Fruit fly (Drosophila melanogaster): ENCODE data around the gene CG5096.

CG5096 gene

DNA sequence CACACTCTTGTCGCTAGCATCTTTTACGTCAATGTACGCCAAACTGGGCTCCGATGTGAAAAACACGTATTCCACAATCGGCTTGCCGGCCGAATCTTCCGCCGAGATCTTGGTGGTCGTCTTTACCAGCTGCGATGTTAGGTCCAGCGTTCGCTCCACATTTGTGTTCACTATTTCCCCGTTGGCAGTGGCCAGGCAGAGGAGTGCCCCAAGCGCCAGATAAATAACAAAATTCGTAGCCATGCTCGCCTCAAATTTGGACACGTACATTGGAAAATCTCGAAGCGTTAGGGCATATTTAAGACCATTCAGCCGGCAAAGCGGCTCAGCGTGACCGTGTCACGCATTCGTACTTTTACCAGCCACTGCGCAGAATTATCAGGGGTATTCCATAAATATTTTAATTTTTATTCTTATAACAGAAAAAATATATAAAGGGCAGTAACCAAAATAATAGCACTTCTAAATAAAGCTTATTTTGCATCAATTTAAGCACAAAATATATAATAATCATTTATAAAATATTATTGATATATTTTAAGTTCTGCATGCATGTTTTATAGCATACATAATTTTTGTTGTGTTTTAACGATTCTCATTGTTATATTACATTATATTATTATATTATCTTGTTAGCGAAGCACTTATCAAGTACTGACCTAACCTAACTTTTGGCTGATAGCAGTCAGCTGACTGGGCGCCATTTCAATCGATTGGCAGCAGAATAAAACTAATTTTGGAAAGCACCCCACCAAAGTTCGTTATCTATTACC is 6.4 kb upstream of the CG5096 start, which contains the start of the genes CG33303 and dpr19:
TSS of gene CG33303 (minus strand) at position 294 of the 773 bp plus-strand sequence.
TSS of gene dpr19 (plus strand) at position 705 of the 773 bp plus-strand sequence.
- TF ChIP-seq CG9948 (tag; optimal IDR thresholded peaks at IDR 0.05) (peak; percentile 44), CG8301 (tag; optimal IDR thresholded peaks at IDR 0.05) (peak; percentile 44), CG10348 (GFP tag; IDR thresholded peaks at IDR 0.05) (no peak), CG14655 (GFP tag; optimal IDR thresholded peaks at IDR 0.05) (no peak), CG8159 (tag; optimal IDR thresholded peaks at IDR 0.05) (peak; percentile 56), CG12605 (GFP tag; IDR thresholded peaks at IDR 0.05) (no peak), fd96Ca (GFP tag; IDR thresholded peaks at IDR 0.05) (no peak), rn (GFP tag; IDR thresholded peaks at IDR 0.05) (no peak), Ets98B (GFP tag; IDR thresholded peaks at IDR 0.05) (peak; percentile 50; the same call in 1 of the 2 replicates), CG13204 (GFP tag; optimal IDR thresholded peaks at IDR 0.05) (no peak), CG4496 (GFP tag; IDR thresholded peaks at IDR 0.05) (peak; percentile 44; the same call in 1 of the 3 replicates), Pif1A (GFP tag; optimal IDR thresholded peaks at IDR 0.05) (no peak), D1 (tag; optimal IDR thresholded peaks at IDR 0.05) (peak; percentile 70), CG32121 (GFP tag; IDR thresholded peaks at IDR 0.05) (peak; percentile 41), EcR (GFP tag; optimal IDR thresholded peaks at IDR 0.05) (no peak), CG34367 (tag; optimal IDR thresholded peaks at IDR 0.05) (peak; percentile 25), gl (tag; optimal IDR thresholded peaks at IDR 0.05) (no peak), CG17806 (tag; optimal IDR thresholded peaks at IDR 0.05) (peak; percentile 48), CG15710 (tag; optimal IDR thresholded peaks at IDR 0.05) (peak; percentile 57), Snoo (tag; optimal IDR thresholded peaks at IDR 0.05) (peak; percentile 43), Pif1B (GFP tag; optimal IDR thresholded peaks at IDR 0.05) (no peak)

DNA sequence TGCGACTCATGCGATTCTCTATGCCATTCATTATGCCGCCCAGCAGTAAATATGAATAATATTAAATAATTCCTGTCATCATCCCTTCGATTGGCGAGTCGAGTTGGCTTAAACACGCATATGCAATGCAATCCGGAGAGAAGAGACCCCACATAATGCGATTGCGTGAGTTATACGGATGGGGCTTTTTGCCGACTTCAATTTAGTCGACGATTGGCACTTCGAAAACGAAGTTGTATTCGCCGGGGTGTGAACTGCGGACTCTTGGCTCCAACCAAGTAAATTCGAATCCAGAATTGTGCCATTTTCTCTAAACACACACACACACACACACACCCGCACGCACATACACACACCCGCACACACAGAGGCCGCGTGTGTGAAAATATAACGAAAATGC is 5.8 kb upstream of the CG5096 start:
- no peak for TF ChIP-seq CG10348 (GFP tag; IDR thresholded peaks at IDR 0.05)
- TF ChIP-seq rn (GFP tag; IDR thresholded peaks at IDR 0.05): no peak

DNA sequence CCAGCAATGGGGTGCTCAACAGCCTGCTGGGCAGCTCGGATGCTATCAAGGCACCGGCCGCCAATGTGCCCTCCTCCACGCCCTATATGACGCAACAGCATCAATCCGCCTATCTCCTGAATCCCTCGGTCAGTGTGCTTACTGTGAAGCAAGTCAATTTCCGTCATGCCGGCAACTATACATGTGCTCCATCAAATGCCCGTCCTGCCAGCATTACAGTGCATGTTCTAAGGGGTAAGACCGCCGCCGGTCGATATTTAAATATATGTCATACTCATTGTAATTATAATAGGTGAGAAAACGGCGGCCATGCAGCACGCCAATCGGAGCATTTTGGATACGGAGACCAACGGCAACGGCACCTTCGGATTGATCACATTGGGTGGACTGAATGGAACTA is 3.4 kb upstream of the CG5096 start:
- no peak for TF ChIP-seq D1 (tag; optimal IDR thresholded peaks at IDR 0.05)

DNA sequence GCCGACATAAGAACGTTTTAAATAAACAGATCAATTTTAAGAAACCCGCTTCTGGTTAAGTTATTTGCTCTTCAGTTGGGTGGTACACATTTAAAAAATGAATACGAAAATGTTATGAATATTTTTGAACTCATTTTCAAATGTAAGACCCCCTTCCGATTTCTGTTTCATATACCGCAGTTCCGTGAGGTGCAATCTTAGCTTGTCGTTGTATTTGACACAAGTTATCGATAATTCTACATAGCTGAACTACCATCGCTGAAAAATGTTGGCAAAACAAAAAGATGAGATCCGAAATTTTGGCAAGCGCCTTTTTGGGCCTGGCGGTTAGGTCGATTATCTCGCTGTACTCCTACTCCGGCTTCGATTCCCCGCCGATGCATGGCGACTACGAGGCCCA is 2.2 kb upstream of the CG5096 start, which contains the start of gene gny:
TSS of gene gny (plus strand) at position 239 of the 400 bp plus-strand sequence.
- TF ChIP-seq EcR (GFP tag; optimal IDR thresholded peaks at IDR 0.05): no peak
- TF ChIP-seq D1 (tag; optimal IDR thresholded peaks at IDR 0.05): no peak
- no peak for TF ChIP-seq CG9948 (tag; optimal IDR thresholded peaks at IDR 0.05)
- TF ChIP-seq CG8301 (tag; optimal IDR thresholded peaks at IDR 0.05): no peak
- no peak for TF ChIP-seq Ets98B (GFP tag; IDR thresholded peaks at IDR 0.05)
- TF ChIP-seq CG13204 (GFP tag; optimal IDR thresholded peaks at IDR 0.05): no peak
- no peak for TF ChIP-seq CG4496 (GFP tag; IDR thresholded peaks at IDR 0.05)

DNA sequence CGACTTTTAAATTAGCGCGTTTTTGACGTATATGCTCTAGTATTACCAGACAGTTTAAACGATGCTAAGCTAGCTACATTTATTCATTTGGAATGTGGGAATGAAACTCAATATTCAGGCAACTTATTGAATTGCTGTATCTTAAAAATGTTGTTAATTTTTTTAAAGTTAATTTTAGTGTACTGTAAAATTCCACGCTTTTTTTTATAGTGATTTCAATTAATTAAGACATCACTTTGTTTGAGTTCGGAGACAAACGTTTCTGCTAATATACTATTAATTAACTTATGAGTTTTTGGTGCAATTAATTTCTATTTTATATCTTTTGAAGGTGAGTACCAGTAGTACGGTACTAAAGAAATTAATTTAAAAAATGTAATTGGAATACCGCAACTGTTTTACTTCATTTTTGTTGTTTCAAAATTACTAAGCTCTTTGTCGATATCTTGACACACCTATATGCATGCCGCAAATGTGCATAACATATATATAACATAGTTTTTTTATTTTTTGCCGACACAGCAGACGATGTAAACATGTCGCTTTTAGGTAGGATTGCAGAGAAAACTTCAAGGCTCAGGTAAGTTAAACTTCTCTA is 4.2 kb downstream of the CG5096 start, which contains the start of the genes Cdk1 and mRpS7:
TSS of gene Cdk1 (minus strand) at position 55 of the 598 bp plus-strand sequence.
TSS of gene mRpS7 (plus strand) at position 455 of the 598 bp plus-strand sequence.
- TF ChIP-seq D1 (tag; optimal IDR thresholded peaks at IDR 0.05): no peak
- no peak; the same call in 1 of the 2 replicates for TF ChIP-seq CG12605 (GFP tag; IDR thresholded peaks at IDR 0.05)
- TF ChIP-seq gl (tag; optimal IDR thresholded peaks at IDR 0.05): no peak
- TF ChIP-seq CG17806 (tag; optimal IDR thresholded peaks at IDR 0.05): peak; percentile 66
- peak; percentile 46 for TF ChIP-seq Ets98B (GFP tag; IDR thresholded peaks at IDR 0.05)
- TF ChIP-seq CG8159 (tag; optimal IDR thresholded peaks at IDR 0.05): peak; percentile 73
- no peak for TF ChIP-seq CG14655 (GFP tag; optimal IDR thresholded peaks at IDR 0.05)
- TF ChIP-seq Pif1A (GFP tag; optimal IDR thresholded peaks at IDR 0.05): peak; percentile 39
- TF ChIP-seq CG13204 (GFP tag; optimal IDR thresholded peaks at IDR 0.05): no peak
- TF ChIP-seq CG9948 (tag; optimal IDR thresholded peaks at IDR 0.05): peak; percentile 71
- peak; percentile 62 for TF ChIP-seq Snoo (tag; optimal IDR thresholded peaks at IDR 0.05)
- no peak for TF ChIP-seq Pif1B (GFP tag; optimal IDR thresholded peaks at IDR 0.05)
- TF ChIP-seq rn (GFP tag; IDR thresholded peaks at IDR 0.05): no peak
- TF ChIP-seq CG8301 (tag; optimal IDR thresholded peaks at IDR 0.05): peak; percentile 55
- TF ChIP-seq EcR (GFP tag; optimal IDR thresholded peaks at IDR 0.05): no peak
- no peak for TF ChIP-seq fd96Ca (GFP tag; IDR thresholded peaks at IDR 0.05)
- no peak for TF ChIP-seq CG10348 (GFP tag; IDR thresholded peaks at IDR 0.05)
- TF ChIP-seq CG4496 (GFP tag; IDR thresholded peaks at IDR 0.05): peak; percentile 70; the same call in 2 of the 3 replicates
- TF ChIP-seq CG34367 (tag; optimal IDR thresholded peaks at IDR 0.05): peak; percentile 43
- peak; percentile 61 for TF ChIP-seq CG15710 (tag; optimal IDR thresholded peaks at IDR 0.05)
- TF ChIP-seq CG32121 (GFP tag; IDR thresholded peaks at IDR 0.05): peak; percentile 45; the same call in 1 of the 2 replicates

DNA sequence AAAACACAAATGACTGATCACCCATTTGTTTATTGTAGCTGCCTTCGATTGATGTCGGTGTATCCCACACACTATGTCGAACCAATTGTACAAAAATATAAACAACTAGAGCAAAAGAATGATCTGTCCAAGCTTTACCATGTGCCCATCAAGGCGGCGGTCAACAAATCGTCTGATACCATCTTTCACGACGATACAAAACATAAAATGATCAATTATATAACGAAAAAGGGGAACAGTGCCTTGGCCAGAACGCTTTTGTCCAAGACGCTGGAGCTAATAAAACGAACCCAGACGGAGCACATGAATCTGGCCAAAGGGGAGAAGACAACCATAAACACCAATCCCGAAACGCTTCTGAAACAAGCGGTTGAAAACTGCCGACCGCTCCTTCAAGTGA is 4.8 kb downstream of the CG5096 start:
- no peak for TF ChIP-seq CG13204 (GFP tag; optimal IDR thresholded peaks at IDR 0.05)
- TF ChIP-seq Pif1B (GFP tag; optimal IDR thresholded peaks at IDR 0.05): no peak
- no peak for TF ChIP-seq CG12605 (GFP tag; IDR thresholded peaks at IDR 0.05)
